Worm (Caenorhabditis elegans) whole organism, late embryonic: ENCODE measurements around the gene F13H8.1.

Source experiments
- C08G9.2 ChIP-seq: sonication (generic microtip); optimal IDR thresholded peaks from 2 replicates; lab custom pipeline; 2016; ENCODE audit warnings: mild to moderate bottlenecking, missing genetic modification characterization, moderate library complexity, missing compliant biosample characterization
- C38D4.7 ChIP-seq: fragments of 200-800 bp; sonication (Bioruptor generic); optimal IDR thresholded peaks from 2 replicates; lab custom pipeline; 2018; ENCODE audit warnings: mild to moderate bottlenecking, missing genetic modification characterization, moderate library complexity, missing compliant biosample characterization
- F13H6.1 ChIP-seq: sonication (generic microtip); optimal IDR thresholded peaks from 2 replicates; lab custom pipeline; 2016; ENCODE audit warnings: missing genetic modification characterization, missing compliant biosample characterization
- K02D7.2 ChIP-seq: sonication (generic microtip); optimal IDR thresholded peaks from 2 replicates; lab custom pipeline; 2017; ENCODE audit warnings: mild to moderate bottlenecking, missing genetic modification characterization, missing compliant biosample characterization
- K09A11.1 ChIP-seq: sonication (generic microtip); optimal IDR thresholded peaks from 2 replicates; lab custom pipeline; 2017; ENCODE audit warnings: antibody characterized with exemption, mild to moderate bottlenecking, missing genetic modification characterization, missing compliant biosample characterization; ENCODE audit not compliant: insufficient read depth
- Y22D7AL.16 ChIP-seq: sonication (generic microtip); optimal IDR thresholded peaks from 2 replicates; lab custom pipeline; 2016; ENCODE audit warnings: missing genetic modification characterization, missing compliant biosample characterization
- ahr-1 ChIP-seq: sonication (generic microtip); optimal IDR thresholded peaks from 2 replicates; lab custom pipeline; 2016; ENCODE audit warnings: missing genetic modification characterization, missing compliant biosample characterization
- ama-1 ChIP-seq: fragments of 150-350 bp; optimal IDR thresholded peaks from 2 replicates; lab custom pipeline; 2014
- ceh-19 ChIP-seq: fragments of 200-800 bp; sonication (Bioruptor generic); optimal IDR thresholded peaks from 2 replicates; lab custom pipeline; 2018; ENCODE audit warnings: mild to moderate bottlenecking, missing genetic modification characterization, missing compliant biosample characterization
- ceh-2 ChIP-seq: sonication (generic microtip); optimal IDR thresholded peaks from 2 replicates; lab custom pipeline; 2016; ENCODE audit warnings: missing genotype, missing genetic modification characterization, missing compliant biosample characterization
- ceh-24 ChIP-seq: sonication (generic microtip); optimal IDR thresholded peaks from 2 replicates; lab custom pipeline; 2016; ENCODE audit warnings: mild to moderate bottlenecking, missing genetic modification characterization, missing compliant biosample characterization
- ceh-30 ChIP-seq: fragments of 150-350 bp; optimal IDR thresholded peaks from 2 replicates; lab custom pipeline; 2014; ENCODE audit warnings: missing biosample characterization, missing genetic modification characterization
- ceh-31 ChIP-seq: sonication (generic microtip); optimal IDR thresholded peaks from 2 replicates; lab custom pipeline; 2016; ENCODE audit warnings: missing genetic modification characterization, missing compliant biosample characterization
- ceh-34 ChIP-seq: sonication (generic microtip); optimal IDR thresholded peaks from 2 replicates; lab custom pipeline; 2016; ENCODE audit warnings: mild to moderate bottlenecking, missing genetic modification characterization, missing compliant biosample characterization
- ceh-6 ChIP-seq: fragments of 200-800 bp; sonication (Bioruptor generic); optimal IDR thresholded peaks from 2 replicates; lab custom pipeline; 2018; ENCODE audit warnings: mild to moderate bottlenecking, missing genetic modification characterization, missing compliant biosample characterization
- ceh-9 ChIP-seq: sonication (generic microtip); optimal IDR thresholded peaks from 2 replicates; lab custom pipeline; 2016; ENCODE audit warnings: mild to moderate bottlenecking, missing genetic modification characterization, inconsistent platforms, missing compliant biosample characterization
- che-1 ChIP-seq: sonication (generic microtip); optimal IDR thresholded peaks from 2 replicates; lab custom pipeline; 2016; ENCODE audit warnings: mild to moderate bottlenecking, missing genetic modification characterization, missing compliant biosample characterization
- elt-2 ChIP-seq: sonication (generic microtip); optimal IDR thresholded peaks from 2 replicates; lab custom pipeline; 2016; ENCODE audit warnings: missing genetic modification reagents, missing genetic modification characterization, missing compliant biosample characterization
- ets-4 ChIP-seq: sonication (generic microtip); optimal IDR thresholded peaks from 2 replicates; lab custom pipeline; 2016; ENCODE audit warnings: missing genetic modification characterization, missing compliant biosample characterization
- fax-1 ChIP-seq: sonication (generic microtip); optimal IDR thresholded peaks from 2 replicates; lab custom pipeline; 2016; ENCODE audit warnings: missing genotype, missing genetic modification characterization, missing compliant biosample characterization
- fkh-10 ChIP-seq: fragments of 150-350 bp; optimal IDR thresholded peaks from 2 replicates; lab custom pipeline; 2014; ENCODE audit warnings: missing biosample characterization, missing genetic modification reagents, missing genetic modification characterization
- fkh-6 ChIP-seq: sonication (generic microtip); optimal IDR thresholded peaks from 2 replicates; lab custom pipeline; 2016; ENCODE audit warnings: missing genetic modification characterization, missing compliant biosample characterization
- hlh-15 ChIP-seq: sonication (generic microtip); optimal IDR thresholded peaks from 2 replicates; lab custom pipeline; 2016; ENCODE audit warnings: missing genetic modification characterization, missing compliant biosample characterization
- hlh-30 ChIP-seq: sonication (generic microtip); optimal IDR thresholded peaks from 2 replicates; lab custom pipeline; 2017; ENCODE audit warnings: antibody characterized with exemption, missing genetic modification characterization, missing compliant biosample characterization; ENCODE audit not compliant: insufficient read depth
- hlh-6 ChIP-seq: sonication (generic microtip); optimal IDR thresholded peaks from 2 replicates; lab custom pipeline; 2016; ENCODE audit warnings: missing genotype, missing genetic modification characterization, missing compliant biosample characterization
- lim-6 ChIP-seq: sonication (generic microtip); optimal IDR thresholded peaks from 2 replicates; lab custom pipeline; 2016; ENCODE audit warnings: missing genetic modification characterization, missing compliant biosample characterization
- madf-2 ChIP-seq: sonication (generic microtip); optimal IDR thresholded peaks from 2 replicates; lab custom pipeline; 2017; ENCODE audit warnings: missing genetic modification characterization, missing compliant biosample characterization
- mec-3 ChIP-seq: sonication (generic microtip); optimal IDR thresholded peaks from 2 replicates; lab custom pipeline; 2016; ENCODE audit warnings: borderline replicate concordance, missing genetic modification characterization, missing compliant biosample characterization
- nfya-1 ChIP-seq: sonication (generic microtip); optimal IDR thresholded peaks from 2 replicates; lab custom pipeline; 2017; ENCODE audit warnings: missing genetic modification characterization, mild to moderate bottlenecking, missing compliant biosample characterization, antibody characterized with exemption, moderate library complexity
- pax-1 ChIP-seq: fragments of 150-350 bp; optimal IDR thresholded peaks from 2 replicates; lab custom pipeline; 2014; ENCODE audit warnings: missing biosample characterization, missing genetic modification characterization
- pha-2 ChIP-seq: sonication (generic microtip); optimal IDR thresholded peaks from 2 replicates; lab custom pipeline; 2017; ENCODE audit warnings: mild to moderate bottlenecking, missing genetic modification characterization, missing compliant biosample characterization
- pros-1 ChIP-seq: fragments of 150-350 bp; optimal IDR thresholded peaks from 2 replicates; lab custom pipeline; 2014; ENCODE audit warnings: missing biosample characterization, missing genetic modification reagents, missing genetic modification characterization
- ref-2 ChIP-seq: sonication (generic microtip); optimal IDR thresholded peaks from 2 replicates; lab custom pipeline; 2016; ENCODE audit warnings: missing genetic modification characterization, missing compliant biosample characterization
- rnt-1 ChIP-seq: sonication (generic microtip); optimal IDR thresholded peaks from 2 replicates; lab custom pipeline; 2016; ENCODE audit warnings: missing genetic modification characterization, missing compliant biosample characterization
- sdc-2 ChIP-seq: sonication (generic microtip); optimal IDR thresholded peaks from 2 replicates; lab custom pipeline; 2016; ENCODE audit warnings: missing genotype, missing genetic modification characterization, missing compliant biosample characterization
- syd-9 ChIP-seq: sonication (generic microtip); optimal IDR thresholded peaks from 2 replicates; lab custom pipeline; 2016; ENCODE audit warnings: mild to moderate bottlenecking, missing genetic modification characterization, moderate library complexity, missing compliant biosample characterization
- ttx-3 ChIP-seq: sonication (generic microtip); optimal IDR thresholded peaks from 2 replicates; lab custom pipeline; 2016; ENCODE audit warnings: missing genetic modification reagents, missing genetic modification characterization, missing compliant biosample characterization
- unc-55 ChIP-seq: sonication (generic microtip); optimal IDR thresholded peaks from 2 replicates; lab custom pipeline; 2017; ENCODE audit warnings: missing biosample characterization, missing genetic modification reagents, missing genetic modification characterization
- unc-86 ChIP-seq: sonication (generic microtip); optimal IDR thresholded peaks from 2 replicates; lab custom pipeline; 2016; ENCODE audit warnings: missing genetic modification characterization, missing compliant biosample characterization
- zip-5 ChIP-seq: sonication (generic microtip); optimal IDR thresholded peaks from 2 replicates; lab custom pipeline; 2016; ENCODE audit warnings: missing genetic modification characterization, missing compliant biosample characterization
- ztf-16 ChIP-seq: sonication (generic microtip); optimal IDR thresholded peaks from 2 replicates; lab custom pipeline; 2017; ENCODE audit warnings: missing genetic modification characterization, missing compliant biosample characterization

Gene F13H8.1

ce11 chrII:6331222-6331830 lies 48.1 kb downstream of the F13H8.1 start, which contains the start of gene set-4 (continued):
- no peak for TF ChIP-seq C38D4.7 (GFP tag; lab: Kevin White, UChicago)
- peak; percentile 84 for TF ChIP-seq pros-1 (tag; lab: Kevin White, UChicago)
- no peak for TF ChIP-seq K02D7.2 (tag; lab: Kevin White, UChicago)
- TF ChIP-seq ama-1: no peak
- TF ChIP-seq hlh-15: no peak
- TF ChIP-seq unc-55: peak; percentile 6
- peak; percentile 80 for TF ChIP-seq ref-2 (tag; lab: Kevin White, UChicago)
- TF ChIP-seq ceh-6: no peak
- TF ChIP-seq fkh-6 (tag; lab: Kevin White, UChicago): no peak
- peak; percentile 77 for TF ChIP-seq rnt-1 (tag; lab: Kevin White, UChicago)
- no peak for TF ChIP-seq madf-2
- TF ChIP-seq mec-3 (tag; lab: Kevin White, UChicago): no peak
- TF ChIP-seq nfya-1 (tag; lab: Kevin White, UChicago): peak; percentile 92
- TF ChIP-seq pax-1 (tag; lab: Kevin White, UChicago): no peak
- TF ChIP-seq ztf-16: peak; percentile 19
- peak; percentile 24 for TF ChIP-seq che-1
- TF ChIP-seq sdc-2 (tag; lab: Kevin White, UChicago): peak; percentile 37
- TF ChIP-seq ets-4 (tag; lab: Kevin White, UChicago): peak; percentile 10
- TF ChIP-seq lim-6: no peak
- TF ChIP-seq F13H6.1 (tag; lab: Kevin White, UChicago): no peak
- TF ChIP-seq K09A11.1: no peak
- TF ChIP-seq hlh-30 (tag; lab: Kevin White, UChicago): peak; percentile 85
- TF ChIP-seq unc-86 (tag; lab: Kevin White, UChicago): peak; percentile 67
- TF ChIP-seq ceh-24: no peak
- peak; percentile 30 for TF ChIP-seq ceh-2 (tag; lab: Kevin White, UChicago)
- no peak for TF ChIP-seq fax-1 (tag; lab: Kevin White, UChicago)
- TF ChIP-seq Y22D7AL.16 (tag; lab: Kevin White, UChicago): no peak
- TF ChIP-seq ceh-31 (tag; lab: Kevin White, UChicago): peak; percentile 81
- no peak for TF ChIP-seq hlh-6 (tag; lab: Kevin White, UChicago)
- peak; percentile 53 for TF ChIP-seq elt-2
- peak; percentile 39 for TF ChIP-seq fkh-10 (GFP tag; lab: Kevin White, UChicago)
- peak; percentile 75 for TF ChIP-seq ceh-34
- no peak for TF ChIP-seq ahr-1 (tag; lab: Kevin White, UChicago)
- TF ChIP-seq C08G9.2 (tag; lab: Kevin White, UChicago): peak; percentile 12
- peak; percentile 27 for TF ChIP-seq ttx-3 (tag; lab: Kevin White, UChicago)

ce11 chrII:6333887-6334286 lies 50.7 kb downstream of the F13H8.1 start, which contains the start of gene ttc-39B:
Gene ttc-39B, minus strand, starts transcription at chrII:6333987.
- TF ChIP-seq hlh-15 (no peak), ceh-9 (no peak), K09A11.1 (no peak), ref-2 (tag; lab: Kevin White, UChicago) (no peak), zip-5 (no peak), pha-2 (tag; lab: Kevin White, UChicago) (no peak), fkh-6 (tag; lab: Kevin White, UChicago) (no peak), ama-1 (no peak), ceh-19 (GFP tag; lab: Kevin White, UChicago) (no peak), fax-1 (tag; lab: Kevin White, UChicago) (no peak), syd-9 (tag; lab: Kevin White, UChicago) (no peak), ceh-30 (tag; lab: Kevin White, UChicago) (no peak)
